Fruit fly (Drosophila melanogaster) whole organism, wandering third instar larva: Measurements from ENCODE around the gene msi.

ENCODE experiments used
- Abd-B ChIP-seq: fragments of >200 bp; optimal IDR thresholded peaks from 2 replicates; lab custom pipeline; 2017; ENCODE audit warnings: missing biosample characterization, missing genetic modification characterization
- CG32264 ChIP-seq: fragments of 200-800 bp; sonication (Bioruptor generic); optimal IDR thresholded peaks from 2 replicates; lab custom pipeline; 2016; ENCODE audit warnings: missing biosample characterization, missing genetic modification characterization
- CG9705 ChIP-seq: fragments of 200-800 bp; sonication (Bioruptor generic); optimal IDR thresholded peaks from 2 replicates; lab custom pipeline; 2018; ENCODE audit warnings: missing biosample characterization, mild to moderate bottlenecking, missing genetic modification characterization
- CrebA ChIP-seq: fragments of 200-800 bp; sonication (Bioruptor generic); optimal IDR thresholded peaks from 2 replicates; lab custom pipeline; 2016; ENCODE audit warnings: missing biosample characterization, mild to moderate bottlenecking, missing genetic modification characterization, borderline replicate concordance
- Dfd ChIP-seq: fragments of >200 bp; optimal IDR thresholded peaks from 2 replicates; lab custom pipeline; 2017; ENCODE audit warnings: missing biosample characterization, missing genetic modification characterization
- Dif ChIP-seq: fragments of 200-275, 200-300 bp; sonication (Bioruptor generic); optimal IDR thresholded peaks from 2 replicates; lab custom pipeline; 2018; ENCODE audit warnings: missing biosample characterization, missing genetic modification characterization; ENCODE audit not compliant: partially characterized antibody
- GATAd ChIP-seq: sonication (Bioruptor generic); optimal IDR thresholded peaks from 2 replicates; lab custom pipeline; 2016; ENCODE audit warnings: missing biosample characterization, missing genetic modification characterization
- HLH106 ChIP-seq: fragments of 200-800 bp; optimal IDR thresholded peaks from 3 replicates; lab custom pipeline; 2019; ENCODE audit warnings: missing biosample characterization, mild to moderate bottlenecking, missing genetic modification characterization, moderate library complexity
- Hnf4 ChIP-seq: fragments of 200-800 bp; sonication (Bioruptor generic); optimal IDR thresholded peaks from 2 replicates; lab custom pipeline; 2016; ENCODE audit warnings: missing biosample characterization, mild to moderate bottlenecking, missing genetic modification characterization
- Hr78 ChIP-seq: fragments of >200 bp; optimal IDR thresholded peaks from 2 replicates; lab custom pipeline; 2017; ENCODE audit warnings: missing biosample characterization, missing genetic modification characterization
- Hr83 ChIP-seq: fragments of 200-300 bp; sonication (Bioruptor generic); optimal IDR thresholded peaks from 2 replicates; lab custom pipeline; 2016; ENCODE audit warnings: missing biosample characterization, mild to moderate bottlenecking, missing genetic modification characterization, moderate library complexity; ENCODE audit not compliant: poor library complexity, severe bottlenecking
- Jra ChIP-seq: sonication (Bioruptor generic); optimal IDR thresholded peaks from 2 replicates; lab custom pipeline; 2016; ENCODE audit warnings: missing biosample characterization, missing genetic modification characterization
- Mio ChIP-seq: sonication (Bioruptor generic); optimal IDR thresholded peaks from 2 replicates; lab custom pipeline; 2016; ENCODE audit warnings: missing biosample characterization, missing genetic modification characterization
- Myc ChIP-seq: fragments of >200 bp; optimal IDR thresholded peaks from 2 replicates; lab custom pipeline; 2017
- N ChIP-seq: fragments of >200 bp; optimal IDR thresholded peaks from 2 replicates; lab custom pipeline; 2018; ENCODE audit warnings: missing biosample characterization, missing external identifiers, missing genetic modification characterization
- OdsH ChIP-seq: fragments of 200-800 bp; sonication (Bioruptor generic); optimal IDR thresholded peaks from 2 replicates; lab custom pipeline; 2016; ENCODE audit warnings: missing biosample characterization, mild to moderate bottlenecking, missing genetic modification characterization
- Rel ChIP-seq, 2 experiments: fragments of 200-800 bp; sonication (Bioruptor generic) in 1 of 2; optimal IDR thresholded peaks; 2 replicates in 1 of 2; 3 replicates in 1 of 2; lab custom pipeline; 2016 to 2019; ENCODE audit warnings: mild to moderate bottlenecking in 2 of 2, missing biosample characterization in 2 of 2, missing genetic modification characterization in 2 of 2, moderate library complexity in 1 of 2
- Sp1 ChIP-seq: fragments of 200-800 bp; sonication (Bioruptor generic); optimal IDR thresholded peaks from 3 replicates; lab custom pipeline; 2019; ENCODE audit warnings: missing biosample characterization, mild to moderate bottlenecking, missing genetic modification characterization, moderate library complexity
- Vsx2 ChIP-seq: fragments of 200-300, 225-300 bp; sonication (Bioruptor generic); optimal IDR thresholded peaks from 2 replicates; lab custom pipeline; 2018; ENCODE audit warnings: missing biosample characterization, missing genetic modification characterization; ENCODE audit not compliant: partially characterized antibody
- br ChIP-seq: fragments of 200-800 bp; sonication (Bioruptor generic); optimal IDR thresholded peaks from 2 replicates; lab custom pipeline; 2016; ENCODE audit warnings: missing biosample characterization, missing genetic modification characterization
- brk ChIP-seq: fragments of 200-800 bp; sonication (Bioruptor generic); optimal IDR thresholded peaks from 2 replicates; lab custom pipeline; 2016; ENCODE audit warnings: missing biosample characterization, mild to moderate bottlenecking, missing genetic modification characterization
- dl ChIP-seq, 2 experiments: fragments of 175-275, 200-275 bp in 1 of 2; fragments of 200-275 bp in 1 of 2; sonication (Bioruptor generic); optimal IDR thresholded peaks; lab custom pipeline; 2018; ENCODE audit warnings: mild to moderate bottlenecking in 2 of 2, missing biosample characterization in 2 of 2, missing genetic modification characterization in 2 of 2, moderate library complexity in 2 of 2; ENCODE audit not compliant: partially characterized antibody in 2 of 2, insufficient read depth in 1 of 2
- dmrt93B ChIP-seq: fragments of 200-800 bp; sonication (Bioruptor generic); optimal IDR thresholded peaks from 2 replicates; lab custom pipeline; 2018; ENCODE audit warnings: missing biosample characterization, mild to moderate bottlenecking, missing genetic modification characterization
- dsf ChIP-seq: sonication (Bioruptor generic); optimal IDR thresholded peaks from 2 replicates; lab custom pipeline; 2016; ENCODE audit warnings: missing biosample characterization, missing genetic modification characterization, borderline replicate concordance
- ey ChIP-seq: fragments of 200-800 bp; sonication (Bioruptor generic); optimal IDR thresholded peaks from 2 replicates; lab custom pipeline; 2016; ENCODE audit warnings: missing biosample characterization, missing genetic modification characterization
- foxo ChIP-seq, 2 experiments: fragments of 200-800 bp; sonication (Bioruptor generic); optimal IDR thresholded peaks; 2 replicates in 1 of 2; 3 replicates in 1 of 2; lab custom pipeline; 2016 to 2017; ENCODE audit warnings: missing biosample characterization in 2 of 2, missing genetic modification characterization in 2 of 2
- fru ChIP-seq: fragments of 200-800 bp; sonication (Bioruptor generic); optimal IDR thresholded peaks from 3 replicates; lab custom pipeline; 2016; ENCODE audit warnings: missing biosample characterization, mild to moderate bottlenecking, missing genetic modification characterization
- h ChIP-seq: fragments of 200-800 bp; sonication (Bioruptor generic); optimal IDR thresholded peaks from 3 replicates; lab custom pipeline; 2016; ENCODE audit warnings: missing biosample characterization, mild to moderate bottlenecking, missing genetic modification characterization
- jim ChIP-seq: fragments of 175-275, 200-325 bp; sonication (Bioruptor generic); optimal IDR thresholded peaks from 2 replicates; lab custom pipeline; 2016; ENCODE audit warnings: missing biosample characterization, mild to moderate bottlenecking, missing genetic modification characterization
- lola ChIP-seq: fragments of >200 bp; optimal IDR thresholded peaks from 2 replicates; lab custom pipeline; 2017; ENCODE audit warnings: missing biosample characterization, missing genetic modification characterization
- pan ChIP-seq: fragments of >200 bp; optimal IDR thresholded peaks from 2 replicates; lab custom pipeline; 2017
- psq ChIP-seq: fragments of 200-800 bp; sonication (Bioruptor generic); optimal IDR thresholded peaks from 3 replicates; lab custom pipeline; 2017; ENCODE audit warnings: missing biosample characterization, mild to moderate bottlenecking, missing genetic modification characterization, moderate library complexity
- rgr ChIP-seq: fragments of 200-800 bp; sonication (Bioruptor generic); optimal IDR thresholded peaks from 3 replicates; lab custom pipeline; 2016; ENCODE audit warnings: missing biosample characterization, mild to moderate bottlenecking, missing genetic modification characterization
- sage ChIP-seq: fragments of 200-800 bp; sonication (Bioruptor generic); optimal IDR thresholded peaks from 2 replicates; lab custom pipeline; 2016; ENCODE audit warnings: missing biosample characterization, mild to moderate bottlenecking, missing genetic modification characterization
- sv ChIP-seq: fragments of 200-800 bp; sonication (Bioruptor generic); optimal IDR thresholded peaks from 3 replicates; lab custom pipeline; 2016; ENCODE audit warnings: missing biosample characterization, missing genetic modification characterization
- tai ChIP-seq: sonication (Bioruptor generic); optimal IDR thresholded peaks from 2 replicates; lab custom pipeline; 2016; ENCODE audit warnings: missing biosample characterization, missing genetic modification characterization
- usp ChIP-seq: fragments of >200 bp; optimal IDR thresholded peaks from 2 replicates; lab custom pipeline; 2017; ENCODE audit warnings: missing biosample characterization, missing genetic modification characterization
- woc ChIP-seq: sonication (Bioruptor generic); optimal IDR thresholded peaks from 2 replicates; lab custom pipeline; 2016; ENCODE audit warnings: missing biosample characterization, mild to moderate bottlenecking, missing genetic modification characterization

Gene msi

dm6 chr3R:25630541-25630940 is 114.6 kb downstream of the msi start:
- TF ChIP-seq Myc (lab: Kevin White, UChicago) = no peak
- TF ChIP-seq lola (GFP tag; lab: Kevin White, UChicago) = no peak
- no peak for TF ChIP-seq sv (GFP tag; lab: Kevin White, UChicago)
- no peak for TF ChIP-seq woc (GFP tag; lab: Kevin White, UChicago)
- TF ChIP-seq OdsH (GFP tag; lab: Kevin White, UChicago) = no peak
- no peak for TF ChIP-seq CG9705 (GFP tag; lab: Kevin White, UChicago)
- no peak for TF ChIP-seq Hr78 (GFP tag; lab: Kevin White, UChicago)
- no peak for TF ChIP-seq ey (GFP tag; lab: Kevin White, UChicago)
- no peak for TF ChIP-seq Abd-B (GFP tag; lab: Kevin White, UChicago)

- peak; percentile 17 for TF ChIP-seq Hnf4 (GFP tag; lab: Kevin White, UChicago)
- no peak for TF ChIP-seq Hr78 (GFP tag; lab: Kevin White, UChicago)
- TF ChIP-seq sage (GFP tag; lab: Kevin White, UChicago) = no peak
- no peak for TF ChIP-seq Abd-B (GFP tag; lab: Kevin White, UChicago)
- TF ChIP-seq N = no peak
- TF ChIP-seq tai (GFP tag; lab: Kevin White, UChicago) = no peak
- TF ChIP-seq Vsx2 (GFP tag; lab: Kevin White, UChicago) = no peak
- TF ChIP-seq ey (GFP tag; lab: Kevin White, UChicago) = peak; percentile 54
- no peak for TF ChIP-seq lola (GFP tag; lab: Kevin White, UChicago)
- TF ChIP-seq CrebA (GFP tag; lab: Kevin White, UChicago) = no peak
- no peak for TF ChIP-seq CG9705 (GFP tag; lab: Kevin White, UChicago)
- no peak for TF ChIP-seq dsf (GFP tag; lab: Kevin White, UChicago)
- peak; percentile 68 for TF ChIP-seq h (GFP tag; lab: Kevin White, UChicago)
- TF ChIP-seq woc (GFP tag; lab: Kevin White, UChicago) = peak; percentile 23
- peak; percentile 39 for TF ChIP-seq OdsH (GFP tag; lab: Kevin White, UChicago)
- TF ChIP-seq br (GFP tag; lab: Kevin White, UChicago) = peak; percentile 52
- TF ChIP-seq fru (GFP tag; lab: Kevin White, UChicago) = peak; percentile 59
- TF ChIP-seq Hr83 (GFP tag; lab: Kevin White, UChicago) = no peak
- peak; percentile 56 for TF ChIP-seq HLH106 (tag; lab: Kevin White, UChicago)
- peak; percentile 23 for TF ChIP-seq dmrt93B (GFP tag; lab: Kevin White, UChicago)
- TF ChIP-seq Sp1 = peak; percentile 47
- peak in 1 of 2 experiments; percentile 65 for TF ChIP-seq foxo (GFP tag; optimal IDR thresholded peaks at IDR 0.05; lab: Kevin White, UChicago)
- no peak for TF ChIP-seq Jra (GFP tag; lab: Kevin White, UChicago)
- no peak for TF ChIP-seq Dif (GFP tag; lab: Kevin White, UChicago)
- TF ChIP-seq psq = peak; percentile 11
- TF ChIP-seq pan = no peak
- no peak for TF ChIP-seq Rel (GFP tag; optimal IDR thresholded peaks at IDR 0.05; lab: Kevin White, UChicago)
- no peak for TF ChIP-seq Rel (tag; optimal IDR thresholded peaks at IDR 0.05; lab: Kevin White, UChicago)
- TF ChIP-seq Myc (lab: Kevin White, UChicago) = no peak
- TF ChIP-seq brk (GFP tag; lab: Kevin White, UChicago) = no peak
- peak; percentile 51 for TF ChIP-seq sv (GFP tag; lab: Kevin White, UChicago)
- no peak for TF ChIP-seq jim (GFP tag; lab: Kevin White, UChicago)
- no peak for TF ChIP-seq GATAd (GFP tag; lab: Kevin White, UChicago)
- no peak for TF ChIP-seq usp (GFP tag; lab: Kevin White, UChicago)
- TF ChIP-seq rgr (GFP tag; lab: Kevin White, UChicago) = peak; percentile 56
- no peak for TF ChIP-seq dl (GFP tag; optimal IDR thresholded peaks at IDR 0.05; lab: Kevin White, UChicago; ENCODE audit: insufficient read depth in 1 of 2, partially characterized antibody in 2 of 2)
- TF ChIP-seq Mio (GFP tag; lab: Kevin White, UChicago) = no peak
- TF ChIP-seq CG32264 = no peak
- TF ChIP-seq Dfd (GFP tag; lab: Kevin White, UChicago) = no peak
These were observed 115.2 kb downstream of the msi start for dm6 chr3R:25631079-25631478.
